Fruit fly (Drosophila melanogaster) whole organism, wandering third instar larva: ENCODE results near the gene Dup99B.

Experiments used
- Abd-B ChIP-seq: fragments of >200 bp; optimal IDR thresholded peaks from 2 replicates; lab custom pipeline; 2017; ENCODE audit warnings: missing biosample characterization, missing genetic modification characterization
- CG32264 ChIP-seq: fragments of 200-800 bp; sonication (Bioruptor generic); optimal IDR thresholded peaks from 2 replicates; lab custom pipeline; 2016; ENCODE audit warnings: missing biosample characterization, missing genetic modification characterization
- CG9705 ChIP-seq: fragments of 200-800 bp; sonication (Bioruptor generic); optimal IDR thresholded peaks from 2 replicates; lab custom pipeline; 2018; ENCODE audit warnings: missing biosample characterization, mild to moderate bottlenecking, missing genetic modification characterization
- CrebA ChIP-seq: fragments of 200-800 bp; sonication (Bioruptor generic); optimal IDR thresholded peaks from 2 replicates; lab custom pipeline; 2016; ENCODE audit warnings: missing biosample characterization, mild to moderate bottlenecking, missing genetic modification characterization, borderline replicate concordance
- Dfd ChIP-seq: fragments of >200 bp; optimal IDR thresholded peaks from 2 replicates; lab custom pipeline; 2017; ENCODE audit warnings: missing biosample characterization, missing genetic modification characterization
- Dif ChIP-seq: fragments of 200-275, 200-300 bp; sonication (Bioruptor generic); optimal IDR thresholded peaks from 2 replicates; lab custom pipeline; 2018; ENCODE audit warnings: missing biosample characterization, missing genetic modification characterization; ENCODE audit not compliant: partially characterized antibody
- GATAd ChIP-seq: sonication (Bioruptor generic); optimal IDR thresholded peaks from 2 replicates; lab custom pipeline; 2016; ENCODE audit warnings: missing biosample characterization, missing genetic modification characterization
- HLH106 ChIP-seq: fragments of 200-800 bp; optimal IDR thresholded peaks from 3 replicates; lab custom pipeline; 2019; ENCODE audit warnings: missing biosample characterization, mild to moderate bottlenecking, missing genetic modification characterization, moderate library complexity
- Hnf4 ChIP-seq: fragments of 200-800 bp; sonication (Bioruptor generic); optimal IDR thresholded peaks from 2 replicates; lab custom pipeline; 2016; ENCODE audit warnings: missing biosample characterization, mild to moderate bottlenecking, missing genetic modification characterization
- Hr78 ChIP-seq: fragments of >200 bp; optimal IDR thresholded peaks from 2 replicates; lab custom pipeline; 2017; ENCODE audit warnings: missing biosample characterization, missing genetic modification characterization
- Hr83 ChIP-seq: fragments of 200-300 bp; sonication (Bioruptor generic); optimal IDR thresholded peaks from 2 replicates; lab custom pipeline; 2016; ENCODE audit warnings: missing biosample characterization, mild to moderate bottlenecking, missing genetic modification characterization, moderate library complexity; ENCODE audit not compliant: poor library complexity, severe bottlenecking
- Jra ChIP-seq: sonication (Bioruptor generic); optimal IDR thresholded peaks from 2 replicates; lab custom pipeline; 2016; ENCODE audit warnings: missing biosample characterization, missing genetic modification characterization
- Mio ChIP-seq: sonication (Bioruptor generic); optimal IDR thresholded peaks from 2 replicates; lab custom pipeline; 2016; ENCODE audit warnings: missing biosample characterization, missing genetic modification characterization
- Myc ChIP-seq: fragments of >200 bp; optimal IDR thresholded peaks from 2 replicates; lab custom pipeline; 2017
- N ChIP-seq: fragments of >200 bp; optimal IDR thresholded peaks from 2 replicates; lab custom pipeline; 2018; ENCODE audit warnings: missing biosample characterization, missing external identifiers, missing genetic modification characterization
- OdsH ChIP-seq: fragments of 200-800 bp; sonication (Bioruptor generic); optimal IDR thresholded peaks from 2 replicates; lab custom pipeline; 2016; ENCODE audit warnings: missing biosample characterization, mild to moderate bottlenecking, missing genetic modification characterization
- Rel ChIP-seq, 2 experiments: fragments of 200-800 bp; sonication (Bioruptor generic) in 1 of 2; optimal IDR thresholded peaks; 2 replicates in 1 of 2; 3 replicates in 1 of 2; lab custom pipeline; 2016 to 2019; ENCODE audit warnings: mild to moderate bottlenecking in 2 of 2, missing biosample characterization in 2 of 2, missing genetic modification characterization in 2 of 2, moderate library complexity in 1 of 2
- Sp1 ChIP-seq: fragments of 200-800 bp; sonication (Bioruptor generic); optimal IDR thresholded peaks from 3 replicates; lab custom pipeline; 2019; ENCODE audit warnings: missing biosample characterization, mild to moderate bottlenecking, missing genetic modification characterization, moderate library complexity
- Vsx2 ChIP-seq: fragments of 200-300, 225-300 bp; sonication (Bioruptor generic); optimal IDR thresholded peaks from 2 replicates; lab custom pipeline; 2018; ENCODE audit warnings: missing biosample characterization, missing genetic modification characterization; ENCODE audit not compliant: partially characterized antibody
- br ChIP-seq: fragments of 200-800 bp; sonication (Bioruptor generic); optimal IDR thresholded peaks from 2 replicates; lab custom pipeline; 2016; ENCODE audit warnings: missing biosample characterization, missing genetic modification characterization
- dl ChIP-seq, 2 experiments: fragments of 175-275, 200-275 bp in 1 of 2; fragments of 200-275 bp in 1 of 2; sonication (Bioruptor generic); optimal IDR thresholded peaks; lab custom pipeline; 2018; ENCODE audit warnings: mild to moderate bottlenecking in 2 of 2, missing biosample characterization in 2 of 2, missing genetic modification characterization in 2 of 2, moderate library complexity in 2 of 2; ENCODE audit not compliant: partially characterized antibody in 2 of 2, insufficient read depth in 1 of 2
- dmrt93B ChIP-seq: fragments of 200-800 bp; sonication (Bioruptor generic); optimal IDR thresholded peaks from 2 replicates; lab custom pipeline; 2018; ENCODE audit warnings: missing biosample characterization, mild to moderate bottlenecking, missing genetic modification characterization
- dsf ChIP-seq: sonication (Bioruptor generic); optimal IDR thresholded peaks from 2 replicates; lab custom pipeline; 2016; ENCODE audit warnings: missing biosample characterization, missing genetic modification characterization, borderline replicate concordance
- ey ChIP-seq: fragments of 200-800 bp; sonication (Bioruptor generic); optimal IDR thresholded peaks from 2 replicates; lab custom pipeline; 2016; ENCODE audit warnings: missing biosample characterization, missing genetic modification characterization
- foxo ChIP-seq, 2 experiments: fragments of 200-800 bp; sonication (Bioruptor generic); optimal IDR thresholded peaks; 2 replicates in 1 of 2; 3 replicates in 1 of 2; lab custom pipeline; 2016 to 2017; ENCODE audit warnings: missing biosample characterization in 2 of 2, missing genetic modification characterization in 2 of 2
- fru ChIP-seq: fragments of 200-800 bp; sonication (Bioruptor generic); optimal IDR thresholded peaks from 3 replicates; lab custom pipeline; 2016; ENCODE audit warnings: missing biosample characterization, mild to moderate bottlenecking, missing genetic modification characterization
- h ChIP-seq: fragments of 200-800 bp; sonication (Bioruptor generic); optimal IDR thresholded peaks from 3 replicates; lab custom pipeline; 2016; ENCODE audit warnings: missing biosample characterization, mild to moderate bottlenecking, missing genetic modification characterization
- jim ChIP-seq: fragments of 175-275, 200-325 bp; sonication (Bioruptor generic); optimal IDR thresholded peaks from 2 replicates; lab custom pipeline; 2016; ENCODE audit warnings: missing biosample characterization, mild to moderate bottlenecking, missing genetic modification characterization
- lola ChIP-seq: fragments of >200 bp; optimal IDR thresholded peaks from 2 replicates; lab custom pipeline; 2017; ENCODE audit warnings: missing biosample characterization, missing genetic modification characterization
- psq ChIP-seq: fragments of 200-800 bp; sonication (Bioruptor generic); optimal IDR thresholded peaks from 3 replicates; lab custom pipeline; 2017; ENCODE audit warnings: missing biosample characterization, mild to moderate bottlenecking, missing genetic modification characterization, moderate library complexity
- rgr ChIP-seq: fragments of 200-800 bp; sonication (Bioruptor generic); optimal IDR thresholded peaks from 3 replicates; lab custom pipeline; 2016; ENCODE audit warnings: missing biosample characterization, mild to moderate bottlenecking, missing genetic modification characterization
- sage ChIP-seq: fragments of 200-800 bp; sonication (Bioruptor generic); optimal IDR thresholded peaks from 2 replicates; lab custom pipeline; 2016; ENCODE audit warnings: missing biosample characterization, mild to moderate bottlenecking, missing genetic modification characterization
- sv ChIP-seq: fragments of 200-800 bp; sonication (Bioruptor generic); optimal IDR thresholded peaks from 3 replicates; lab custom pipeline; 2016; ENCODE audit warnings: missing biosample characterization, missing genetic modification characterization
- tai ChIP-seq: sonication (Bioruptor generic); optimal IDR thresholded peaks from 2 replicates; lab custom pipeline; 2016; ENCODE audit warnings: missing biosample characterization, missing genetic modification characterization
- usp ChIP-seq: fragments of >200 bp; optimal IDR thresholded peaks from 2 replicates; lab custom pipeline; 2017; ENCODE audit warnings: missing biosample characterization, missing genetic modification characterization
- woc ChIP-seq: sonication (Bioruptor generic); optimal IDR thresholded peaks from 2 replicates; lab custom pipeline; 2016; ENCODE audit warnings: missing biosample characterization, mild to moderate bottlenecking, missing genetic modification characterization

The Dup99B gene

DNA sequence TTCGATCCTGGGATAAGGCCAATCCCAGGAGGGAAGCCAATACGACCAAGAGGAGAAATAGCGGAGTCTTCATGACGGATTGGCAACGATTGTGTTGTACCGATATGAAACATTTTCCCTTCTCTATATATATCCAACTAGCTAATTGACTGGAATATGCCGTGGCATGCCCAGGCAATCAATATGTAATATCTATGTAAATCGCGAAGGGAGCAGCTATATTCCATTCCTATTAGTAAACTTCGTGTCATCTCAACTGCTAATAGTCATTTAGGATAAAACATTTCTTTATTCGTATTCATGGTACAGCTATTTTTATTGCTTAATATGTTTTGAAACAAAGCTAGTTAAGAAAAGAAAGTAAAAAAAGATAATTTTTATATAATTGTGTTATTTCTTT, at the start of gene Dup99B:
Gene Dup99B (minus strand): TSS at position 101 of the 400 bp plus-strand sequence.
- TF ChIP-seq Hr83 (GFP tag; lab: Kevin White, UChicago) (no peak), Mio (GFP tag; lab: Kevin White, UChicago) (no peak), sage (GFP tag; lab: Kevin White, UChicago) (no peak), br (no peak), lola (no peak), ey (no peak), rgr (GFP tag; lab: Kevin White, UChicago) (no peak), OdsH (no peak), CrebA (GFP tag; lab: Kevin White, UChicago) (no peak), dsf (GFP tag; lab: Kevin White, UChicago) (no peak), woc (GFP tag; lab: Kevin White, UChicago) (no peak)
- TF ChIP-seq, all 38 proteins: peak for 0

DNA sequence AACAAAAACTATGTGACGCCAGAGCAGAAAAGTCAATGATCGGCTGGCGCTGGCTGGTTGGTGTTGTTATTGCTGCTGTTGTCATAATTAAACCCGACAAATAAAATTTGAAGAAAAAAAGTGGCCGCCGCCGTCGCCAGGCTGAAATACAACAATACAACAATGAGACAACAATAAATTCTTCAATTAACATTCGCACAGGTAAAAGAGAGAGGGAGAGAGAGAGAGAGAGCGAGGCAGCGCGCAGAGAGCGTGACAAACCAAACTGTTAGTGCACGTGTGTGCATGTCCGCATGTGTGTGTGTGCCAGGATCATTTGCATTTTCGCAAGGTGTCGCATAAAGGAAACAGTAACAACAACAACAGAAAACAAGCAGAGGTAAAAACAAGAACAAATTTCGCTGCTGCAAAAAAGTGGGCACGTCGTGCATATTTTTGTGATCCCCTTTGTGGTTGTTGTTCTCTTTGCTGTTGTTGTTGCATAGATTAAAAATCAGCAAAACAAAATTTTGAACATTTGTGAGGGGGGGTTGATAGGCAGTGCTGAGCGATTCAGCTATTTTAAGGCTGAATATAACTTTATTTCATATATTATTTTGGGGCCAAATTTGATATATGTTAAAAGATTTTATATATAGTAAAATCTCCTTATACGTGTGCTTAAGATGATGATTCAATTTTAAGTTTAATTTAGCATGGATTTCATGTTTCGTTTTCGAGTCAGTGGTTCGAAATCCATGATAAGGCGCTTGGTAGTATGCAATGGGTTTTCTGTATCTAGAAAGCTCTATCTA, 49.3 kb upstream of the Dup99B start:
- TF ChIP-seq tai (GFP tag; lab: Kevin White, UChicago) (no peak), h (no peak), Sp1 (GFP tag; lab: Kevin White, UChicago) (no peak), CG9705 (GFP tag; lab: Kevin White, UChicago) (no peak), Dfd (GFP tag; lab: Kevin White, UChicago) (no peak), GATAd (GFP tag; lab: Kevin White, UChicago) (no peak), fru (no peak), HLH106 (no peak), Mio (GFP tag; lab: Kevin White, UChicago) (no peak), Jra (GFP tag; lab: Kevin White, UChicago) (no peak), foxo (GFP tag; optimal IDR thresholded peaks at IDR 0.05; lab: Kevin White, UChicago) (no peak), Abd-B (GFP tag; lab: Kevin White, UChicago) (no peak), sv (GFP tag; lab: Kevin White, UChicago) (no peak), Vsx2 (GFP tag; lab: Kevin White, UChicago) (peak; percentile 8), N (GFP tag; lab: Kevin White, UChicago) (no peak), sage (GFP tag; lab: Kevin White, UChicago) (no peak), br (no peak), jim (GFP tag; lab: Kevin White, UChicago) (no peak), CrebA (GFP tag; lab: Kevin White, UChicago) (no peak), Dif (peak; percentile 45), psq (no peak), Myc (lab: Kevin White, UChicago) (peak; percentile 36), woc (GFP tag; lab: Kevin White, UChicago) (peak; percentile 3), usp (GFP tag; lab: Kevin White, UChicago) (no peak), Hr78 (GFP tag; lab: Kevin White, UChicago) (no peak), Rel (GFP tag; optimal IDR thresholded peaks at IDR 0.05; lab: Kevin White, UChicago) (no peak), Rel (tag; optimal IDR thresholded peaks at IDR 0.05; lab: Kevin White, UChicago) (peak; percentile 28), dl (GFP tag; optimal IDR thresholded peaks at IDR 0.05; lab: Kevin White, UChicago; ENCODE audit: insufficient read depth in 1 of 2, partially characterized antibody in 2 of 2) (peak in 1 of 2 experiments; percentile 19), dmrt93B (GFP tag; lab: Kevin White, UChicago) (no peak), CG32264 (GFP tag; lab: Kevin White, UChicago) (no peak), dsf (GFP tag; lab: Kevin White, UChicago) (no peak)

DNA sequence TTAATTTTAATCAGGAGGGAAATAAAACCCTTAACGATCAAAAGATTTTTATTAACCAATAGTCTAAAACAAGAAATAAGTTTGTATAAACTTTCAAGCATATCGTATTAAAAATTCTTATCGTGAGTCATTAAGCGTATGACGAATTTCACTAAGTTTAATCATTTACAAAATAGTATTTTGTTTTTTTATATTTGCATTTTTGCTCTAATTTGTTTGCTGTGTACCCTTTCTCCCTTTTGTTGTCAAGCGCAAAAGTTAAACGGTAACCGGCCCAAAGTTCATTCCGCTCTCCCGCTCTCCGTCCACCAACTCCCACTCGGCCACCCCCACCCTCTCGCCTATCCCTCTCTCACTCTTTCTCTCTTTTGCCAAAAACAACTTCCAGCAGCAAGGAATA, 48.6 kb upstream of the Dup99B start:
- TF ChIP-seq Dif (no peak), Sp1 (GFP tag; lab: Kevin White, UChicago) (peak; percentile 52), dsf (GFP tag; lab: Kevin White, UChicago) (no peak), foxo (GFP tag; optimal IDR thresholded peaks at IDR 0.05; lab: Kevin White, UChicago) (peak in 1 of 2 experiments; percentile 50), rgr (GFP tag; lab: Kevin White, UChicago) (peak; percentile 36), Hr83 (GFP tag; lab: Kevin White, UChicago) (no peak), ey (peak; percentile 44), tai (GFP tag; lab: Kevin White, UChicago) (peak; percentile 50), CG32264 (GFP tag; lab: Kevin White, UChicago) (no peak), dmrt93B (GFP tag; lab: Kevin White, UChicago) (peak; percentile 5), sv (GFP tag; lab: Kevin White, UChicago) (no peak), psq (peak; percentile 21), HLH106 (peak; percentile 66), Hnf4 (GFP tag; lab: Kevin White, UChicago) (peak; percentile 58), h (peak; percentile 22)
